Worm (Caenorhabditis elegans): ENCODE measurements around the gene egl-45.

egl-45 gene

DNA sequence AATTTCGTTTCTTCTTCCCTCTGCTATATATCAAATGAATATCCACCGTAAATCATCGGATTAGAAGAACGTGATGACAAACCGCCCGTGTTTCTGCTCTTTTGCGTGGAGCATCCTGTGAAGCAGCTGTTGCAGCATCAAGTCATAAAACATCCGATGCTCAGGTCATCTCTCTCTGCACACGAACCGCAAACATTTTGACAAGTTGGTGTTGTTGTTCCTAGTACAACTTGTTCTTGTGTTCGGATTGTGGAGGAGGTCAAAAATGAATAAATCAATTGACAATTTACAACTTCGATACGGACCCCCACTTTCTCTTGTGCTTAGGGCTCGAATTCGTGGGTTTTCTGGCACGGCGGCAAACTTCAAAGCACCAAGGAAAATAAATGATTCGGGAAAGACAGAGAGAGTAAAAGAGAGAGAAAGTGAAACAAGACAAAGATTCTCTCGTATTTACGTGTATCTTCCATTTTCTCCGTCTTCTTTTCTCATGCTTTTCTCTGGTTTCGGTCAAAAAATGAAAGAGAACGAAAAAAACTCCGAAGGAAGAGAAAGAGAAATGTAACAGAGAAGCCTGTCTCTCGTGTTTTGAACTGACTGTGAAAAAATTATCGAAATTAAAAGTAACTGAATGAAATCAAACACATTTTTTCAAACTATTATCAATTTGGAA, 47.7 kb downstream of the egl-45 start:
- TF ChIP-seq ceh-83 (GFP tag; optimal IDR thresholded peaks at IDR 0.05) (no peak), unc-62 (GFP tag; optimal IDR thresholded peaks at IDR 0.05) (peak; percentile 92), lin-13 (tag; optimal IDR thresholded peaks at IDR 0.05) (no peak), ceh-43 (GFP tag; optimal IDR thresholded peaks at IDR 0.05) (no peak), nhr-2 (tag; optimal IDR thresholded peaks at IDR 0.05) (peak; percentile 12), tbx-8 (GFP tag; optimal IDR thresholded peaks at IDR 0.05) (no peak), flh-1 (GFP tag; optimal IDR thresholded peaks at IDR 0.05) (no peak), unc-39 (tag; optimal IDR thresholded peaks at IDR 0.05) (no peak), nhr-28 (tag; optimal IDR thresholded peaks at IDR 0.05) (no peak), ces-1 (GFP tag; optimal IDR thresholded peaks at IDR 0.05) (no peak), unc-120 (tag; optimal IDR thresholded peaks at IDR 0.05; ENCODE audit: poor library complexity, severe bottlenecking) (peak; percentile 27), hlh-1 (tag; optimal IDR thresholded peaks at IDR 0.05) (peak; percentile 84), bed-3 (GFP tag; optimal IDR thresholded peaks at IDR 0.05) (no peak), mab-5 (tag; optimal IDR thresholded peaks at IDR 0.05) (peak; percentile 95), mls-2 (tag; optimal IDR thresholded peaks at IDR 0.05) (no peak)

DNA sequence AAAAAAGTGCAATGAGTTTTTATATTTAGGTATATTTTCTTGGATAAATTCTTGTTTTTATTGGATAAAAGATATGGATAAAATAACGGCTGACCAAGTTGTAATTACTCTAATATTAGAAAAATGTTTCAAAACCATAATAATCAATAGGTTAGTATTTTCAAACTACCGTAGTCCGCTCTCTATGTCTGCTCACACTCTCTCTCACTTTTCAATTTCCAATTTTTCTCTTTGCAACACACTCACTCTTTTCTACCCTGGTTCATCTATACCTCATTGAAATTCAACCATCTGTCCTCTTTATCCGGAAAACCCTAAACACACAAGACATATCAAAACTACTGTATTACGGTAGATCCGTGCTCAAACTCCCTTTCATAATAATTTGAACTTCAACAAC, 49.1 kb downstream of the egl-45 start:
- no peak for TF ChIP-seq elt-3 (tag; optimal IDR thresholded peaks at IDR 0.05)
- TF ChIP-seq elt-1 (tag; optimal IDR thresholded peaks at IDR 0.05; ENCODE audit: borderline replicate concordance, insufficient read depth): no peak
- no peak for TF ChIP-seq cnd-1 (tag; optimal IDR thresholded peaks at IDR 0.05)
- no peak for TF ChIP-seq nhr-2 (tag; optimal IDR thresholded peaks at IDR 0.05)
- TF ChIP-seq pha-4 (tag; optimal IDR thresholded peaks at IDR 0.05): no peak
- no peak for TF ChIP-seq mab-5 (tag; optimal IDR thresholded peaks at IDR 0.05)
- TF ChIP-seq lsy-2 (tag; optimal IDR thresholded peaks at IDR 0.05): peak; percentile 27

DNA sequence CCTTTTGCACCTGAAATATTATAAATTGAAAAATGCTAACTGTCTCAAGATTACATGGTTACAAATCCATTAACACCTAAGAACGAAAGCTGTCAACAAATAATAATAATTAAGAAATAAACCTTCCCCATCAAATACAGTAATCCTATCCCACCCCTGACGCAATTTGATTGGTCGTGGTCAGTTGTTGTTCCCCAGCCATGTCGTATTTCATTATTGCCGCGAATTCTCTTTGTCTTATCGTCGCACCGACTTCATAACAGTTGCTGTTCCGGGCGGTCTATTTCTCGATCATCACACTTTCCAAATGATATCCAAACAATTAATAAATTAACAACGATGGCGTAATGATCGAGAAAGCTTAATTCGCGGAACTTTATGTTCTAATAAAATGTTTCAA, 49.9 kb downstream of the egl-45 start:
- peak; percentile 48 for TF ChIP-seq nhr-2 (tag; optimal IDR thresholded peaks at IDR 0.05)
- TF ChIP-seq sem-2 (GFP tag; optimal IDR thresholded peaks at IDR 0.05): no peak
- peak; percentile 78 for TF ChIP-seq unc-62 (GFP tag; optimal IDR thresholded peaks at IDR 0.05)
- TF ChIP-seq ceh-83 (GFP tag; optimal IDR thresholded peaks at IDR 0.05): no peak
- peak; percentile 88 for TF ChIP-seq lsy-2 (tag; optimal IDR thresholded peaks at IDR 0.05)
- no peak for TF ChIP-seq nhr-28 (tag; optimal IDR thresholded peaks at IDR 0.05)
- no peak for TF ChIP-seq mls-2 (tag; optimal IDR thresholded peaks at IDR 0.05)
- TF ChIP-seq nhr-76 (tag; optimal IDR thresholded peaks at IDR 0.05): no peak
- no peak for TF ChIP-seq zip-8 (tag; optimal IDR thresholded peaks at IDR 0.05)
- no peak for TF ChIP-seq elt-1 (tag; optimal IDR thresholded peaks at IDR 0.05; ENCODE audit: borderline replicate concordance, insufficient read depth)
- no peak for TF ChIP-seq cnd-1 (tag; optimal IDR thresholded peaks at IDR 0.05)
- TF ChIP-seq mab-5 (tag; optimal IDR thresholded peaks at IDR 0.05): peak; percentile 94
- peak; percentile 88 for TF ChIP-seq hlh-1 (tag; optimal IDR thresholded peaks at IDR 0.05)
- no peak for TF ChIP-seq unc-39 (tag; optimal IDR thresholded peaks at IDR 0.05)
- TF ChIP-seq unc-120 (tag; optimal IDR thresholded peaks at IDR 0.05; ENCODE audit: poor library complexity, severe bottlenecking): no peak

DNA sequence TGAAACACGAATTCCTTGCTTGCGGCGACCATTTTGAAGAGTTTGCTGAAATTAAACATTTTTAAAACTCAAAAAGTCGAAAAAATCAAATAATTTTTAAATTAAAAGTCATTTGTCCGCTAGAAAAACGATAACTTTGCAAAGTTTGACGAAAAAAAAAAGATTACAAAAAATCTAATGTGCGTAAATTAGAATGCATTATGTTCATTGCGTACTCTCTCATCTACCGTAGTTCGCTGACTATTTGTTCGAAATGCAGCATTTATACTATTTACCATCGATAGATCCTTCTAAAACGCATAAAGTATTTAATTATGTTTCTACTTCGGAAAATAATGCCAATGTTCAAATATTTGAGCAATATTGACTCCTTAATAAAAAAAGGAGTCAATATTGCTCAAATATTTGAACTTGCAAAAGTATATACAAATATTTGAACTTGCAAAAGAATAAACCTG, 52.4 kb downstream of the egl-45 start, which contains the start of gene bath-15:
Gene bath-15, minus strand, starts transcription at position 51 of the 458 bp plus-strand sequence.
- TF ChIP-seq sem-2 (GFP tag; optimal IDR thresholded peaks at IDR 0.05) (no peak), ceh-83 (GFP tag; optimal IDR thresholded peaks at IDR 0.05) (no peak), tbx-8 (GFP tag; optimal IDR thresholded peaks at IDR 0.05) (no peak)
